Fruit fly (Drosophila melanogaster): Measurements from ENCODE around the gene CG34135.

dm6 chr3R:8793726-8794125 is 25.7 kb upstream of the CG34135 start:
- no peak for TF ChIP-seq Dfd (GFP tag; optimal IDR thresholded peaks at IDR 0.05)
- TF ChIP-seq woc (GFP tag; optimal IDR thresholded peaks at IDR 0.05) = no peak
- TF ChIP-seq Abd-B (GFP tag; optimal IDR thresholded peaks at IDR 0.05) = no peak
- TF ChIP-seq pan (optimal IDR thresholded peaks at IDR 0.05) = no peak
- no peak for TF ChIP-seq Dif (GFP tag; optimal IDR thresholded peaks at IDR 0.05; ENCODE audit: partially characterized antibody)
- no peak for TF ChIP-seq usp (GFP tag; optimal IDR thresholded peaks at IDR 0.05)
- no peak for TF ChIP-seq h (GFP tag; optimal IDR thresholded peaks at IDR 0.05)
